Fruit fly (Drosophila melanogaster) whole organism, embryonic: ENCODE measurements around the gene Dred.

Experiments used
- Adf1 ChIP-seq: fragments of 200-800 bp; sonication (Bioruptor generic); IDR thresholded peaks from 2 replicates; pipeline ENCODE4 v1.3.6; 2022; ENCODE audit warnings: missing biosample characterization, missing genetic modification characterization
- CG10321 ChIP-seq: fragments of 200-800 bp; sonication (Bioruptor generic); IDR thresholded peaks from 2 replicates; pipeline ENCODE4 v1.3.6; 2022; ENCODE audit warnings: missing biosample characterization, missing genetic modification characterization
- CG10366 ChIP-seq: fragments of 200-800 bp; sonication (Bioruptor generic); IDR thresholded peaks from 2 replicates; pipeline ENCODE4 v1.3.6; 2022; ENCODE audit warnings: missing biosample characterization, missing genetic modification characterization
- CG10431 ChIP-seq: fragments of 200-800 bp; sonication (Bioruptor generic); optimal IDR thresholded peaks from 3 replicates; lab custom pipeline; 2018; ENCODE audit warnings: missing biosample characterization, mild to moderate bottlenecking, missing genetic modification characterization
- CG12071 ChIP-seq: fragments of 200-800 bp; sonication (Bioruptor generic); optimal IDR thresholded peaks from 3 replicates; lab custom pipeline; 2018; ENCODE audit warnings: missing biosample characterization, mild to moderate bottlenecking, missing genetic modification characterization
- CG12219 ChIP-seq: fragments of 200-800 bp; sonication (Bioruptor generic); optimal IDR thresholded peaks from 3 replicates; lab custom pipeline; 2018; ENCODE audit warnings: missing biosample characterization, mild to moderate bottlenecking, missing genetic modification characterization
- CG12299 ChIP-seq: fragments of 200-800 bp; sonication (Bioruptor generic); optimal IDR thresholded peaks from 2 replicates; lab custom pipeline; 2018; ENCODE audit warnings: missing biosample characterization, mild to moderate bottlenecking, missing genetic modification characterization
- CG15269 ChIP-seq: fragments of 200-800 bp; sonication (Bioruptor generic); optimal IDR thresholded peaks from 2 replicates; lab custom pipeline; 2018; ENCODE audit warnings: missing biosample characterization, mild to moderate bottlenecking, missing genetic modification characterization, moderate library complexity
- CG18619 ChIP-seq: fragments of 200-800 bp; sonication (Bioruptor generic); optimal IDR thresholded peaks from 3 replicates; lab custom pipeline; 2017; ENCODE audit warnings: missing biosample characterization, mild to moderate bottlenecking, missing genetic modification characterization
- CG2199 ChIP-seq: fragments of 200-800 bp; sonication (Bioruptor generic); IDR thresholded peaks from 3 replicates; pipeline ENCODE4 v1.3.6; 2022; ENCODE audit warnings: missing biosample characterization, missing genetic modification characterization
- CG2678 ChIP-seq: fragments of 200-800 bp; sonication (Bioruptor generic); optimal IDR thresholded peaks from 3 replicates; lab custom pipeline; 2019; ENCODE audit warnings: missing biosample characterization, mild to moderate bottlenecking, missing genetic modification characterization, moderate library complexity
- CG2889 ChIP-seq: fragments of 200-800 bp; sonication (Bioruptor generic); IDR thresholded peaks from 3 replicates; pipeline ENCODE4 v1.3.6; 2022; ENCODE audit warnings: missing biosample characterization, missing genetic modification characterization
- CG30431 ChIP-seq: fragments of 200-800 bp; sonication (Bioruptor generic); optimal IDR thresholded peaks from 2 replicates; lab custom pipeline; 2017; ENCODE audit warnings: missing biosample characterization, missing genetic modification characterization
- CG6854 ChIP-seq: fragments of 200-800 bp; sonication (Bioruptor generic); optimal IDR thresholded peaks from 3 replicates; lab custom pipeline; 2017; ENCODE audit warnings: missing biosample characterization, mild to moderate bottlenecking, missing genetic modification characterization
- CG7372 ChIP-seq: fragments of 200-800 bp; sonication (Bioruptor generic); IDR thresholded peaks from 2 replicates; pipeline ENCODE4 v1.3.6; 2022; ENCODE audit warnings: missing biosample characterization, missing genetic modification characterization
- CG8359 ChIP-seq: fragments of 200-800 bp; sonication (Bioruptor generic); optimal IDR thresholded peaks from 2 replicates; lab custom pipeline; 2017; ENCODE audit warnings: missing biosample characterization, mild to moderate bottlenecking, missing genetic modification characterization, borderline replicate concordance
- CG9797 ChIP-seq: fragments of 200-800 bp; sonication (Bioruptor generic); optimal IDR thresholded peaks from 3 replicates; lab custom pipeline; 2018; ENCODE audit warnings: missing biosample characterization, mild to moderate bottlenecking, missing genetic modification characterization
- CoRest ChIP-seq: fragments of 200-800 bp; sonication (Bioruptor generic); optimal IDR thresholded peaks from 3 replicates; lab custom pipeline; 2018; ENCODE audit warnings: missing biosample characterization, mild to moderate bottlenecking, missing genetic modification characterization, moderate library complexity
- D ChIP-seq, 2 experiments: fragments of 200-800 bp in 1 of 2; fragments of >200 bp in 1 of 2; sonication (Bioruptor generic) in 1 of 2; optimal IDR thresholded peaks; 2 replicates in 1 of 2; 3 replicates in 1 of 2; lab custom pipeline; 2017; ENCODE audit warnings: mild to moderate bottlenecking in 1 of 2, missing biosample characterization in 1 of 2, missing genetic modification characterization in 1 of 2, missing genetic modification reagents in 1 of 2
- Doc2 ChIP-seq: fragments of 200-800 bp; sonication (Bioruptor generic); IDR thresholded peaks from 2 replicates; pipeline ENCODE4 v1.3.6; 2022; ENCODE audit warnings: missing biosample characterization, missing genetic modification characterization
- HLH4C ChIP-seq: fragments of 200-800 bp; sonication (Bioruptor generic); IDR thresholded peaks from 3 replicates; pipeline ENCODE4 v1.3.6; 2022; ENCODE audit warnings: missing biosample characterization, missing genetic modification characterization; ENCODE audit not compliant: partially characterized antibody
- Hr39 ChIP-seq: fragments of >200 bp; optimal IDR thresholded peaks from 2 replicates; lab custom pipeline; 2017
- Lim3 ChIP-seq: fragments of 200-800 bp; sonication (Bioruptor generic); IDR thresholded peaks from 2 replicates; pipeline ENCODE4 v1.3.6; 2022; ENCODE audit warnings: missing biosample characterization, missing genetic modification characterization
- MBD-R2 ChIP-seq: fragments of 200-800 bp; sonication (Bioruptor generic); IDR thresholded peaks from 2 replicates; pipeline ENCODE4 v1.3.6; 2022; ENCODE audit warnings: missing biosample characterization, missing genetic modification characterization
- MESR4 ChIP-seq: fragments of 200-800 bp; sonication (Bioruptor generic); optimal IDR thresholded peaks from 2 replicates; lab custom pipeline; 2018; ENCODE audit warnings: missing biosample characterization, mild to moderate bottlenecking, missing genetic modification characterization, moderate library complexity
- Mes4 ChIP-seq: fragments of 200-800 bp; sonication (Bioruptor generic); optimal IDR thresholded peaks from 2 replicates; lab custom pipeline; 2016; ENCODE audit warnings: missing biosample characterization, missing genetic modification characterization
- Ravus ChIP-seq: fragments of 200-800 bp; sonication (Bioruptor generic); IDR thresholded peaks from 2 replicates; pipeline ENCODE4 v1.3.6; 2022; ENCODE audit warnings: missing biosample characterization, missing genetic modification characterization
- Xrp1 ChIP-seq: fragments of 200-800 bp; sonication (Bioruptor generic); IDR thresholded peaks from 2 replicates; pipeline ENCODE4 v1.3.6; 2022; ENCODE audit warnings: missing biosample characterization, missing genetic modification characterization
- amos ChIP-seq: fragments of 200-800 bp; sonication (Bioruptor generic); IDR thresholded peaks from 2 replicates; pipeline ENCODE4 v1.3.6; 2022; ENCODE audit warnings: missing biosample characterization, missing genetic modification characterization; ENCODE audit not compliant: partially characterized antibody
- chif ChIP-seq, 2 experiments: fragments of 200-800 bp; sonication (Bioruptor generic); optimal IDR thresholded peaks; 3 replicates each; lab custom pipeline; 2016; ENCODE audit warnings: missing biosample characterization in 2 of 2, missing genetic modification characterization in 2 of 2
- crol ChIP-seq: fragments of 200-800 bp; sonication (Bioruptor generic); IDR thresholded peaks from 2 replicates; pipeline ENCODE4 v1.3.6; 2022; ENCODE audit warnings: missing biosample characterization, missing genetic modification characterization
- danr ChIP-seq: fragments of 200-800 bp; sonication (Bioruptor generic); IDR thresholded peaks from 2 replicates; pipeline ENCODE4 v1.3.6; 2022; ENCODE audit warnings: missing biosample characterization, missing genetic modification characterization
- dmrt11E ChIP-seq: fragments of 200-800 bp; sonication (Bioruptor generic); optimal IDR thresholded peaks from 3 replicates; lab custom pipeline; 2018; ENCODE audit warnings: missing biosample characterization, mild to moderate bottlenecking, missing genetic modification characterization, moderate library complexity
- ftz-f1 ChIP-seq: fragments of 200-800 bp; sonication (Bioruptor generic); optimal IDR thresholded peaks from 2 replicates; lab custom pipeline; 2016; ENCODE audit warnings: missing biosample characterization, missing genetic modification characterization
- gsb ChIP-seq: fragments of 200-800 bp; sonication (Bioruptor generic); IDR thresholded peaks from 2 replicates; pipeline ENCODE4 v1.3.6; 2022; ENCODE audit warnings: missing biosample characterization, missing genetic modification characterization
- h ChIP-seq: fragments of >200 bp; optimal IDR thresholded peaks from 2 replicates; lab custom pipeline; 2017
- luna ChIP-seq: fragments of 200-800 bp; sonication (Bioruptor generic); optimal IDR thresholded peaks from 2 replicates; lab custom pipeline; 2016; ENCODE audit warnings: missing biosample characterization, missing genetic modification characterization
- nau ChIP-seq: fragments of 200-800 bp; sonication (Bioruptor generic); optimal IDR thresholded peaks from 3 replicates; lab custom pipeline; 2017; ENCODE audit warnings: missing biosample characterization, mild to moderate bottlenecking, missing genetic modification characterization, missing genetic modification reagents
- p53 ChIP-seq: fragments of 200-800 bp; sonication (Bioruptor generic); optimal IDR thresholded peaks from 2 replicates; lab custom pipeline; 2016; ENCODE audit warnings: missing biosample characterization, missing genetic modification characterization
- pan ChIP-seq, 4 experiments: fragments of >200 bp in 3 of 4; fragments of 200-800 bp in 1 of 4; sonication (Bioruptor generic) in 1 of 4; optimal IDR thresholded peaks in 3 of 4; IDR thresholded peaks in 1 of 4; 2 replicates each; pipeline versions ENCODE4 v1.3.6 to Lab custom; 2017 to 2022; ENCODE audit warnings: missing biosample characterization in 2 of 4, missing genetic modification characterization in 2 of 4, mixed read lengths in 1 of 4
- pros ChIP-seq: fragments of 200-800 bp; sonication (Bioruptor generic); optimal IDR thresholded peaks from 3 replicates; lab custom pipeline; 2019; ENCODE audit warnings: missing biosample characterization, mild to moderate bottlenecking, missing genetic modification characterization, moderate library complexity
- pum ChIP-seq: fragments of 200-800 bp; sonication (Bioruptor generic); optimal IDR thresholded peaks from 2 replicates; lab custom pipeline; 2016; ENCODE audit warnings: missing biosample characterization, missing genetic modification characterization
- pzg ChIP-seq: fragments of 200-800 bp; sonication (Bioruptor generic); optimal IDR thresholded peaks from 3 replicates; lab custom pipeline; 2018; ENCODE audit warnings: missing biosample characterization, mild to moderate bottlenecking, missing genetic modification characterization, moderate library complexity
- rib ChIP-seq: fragments of 200-800 bp; sonication (Bioruptor generic); IDR thresholded peaks from 2 replicates; pipeline ENCODE4 v1.3.6; 2022; ENCODE audit warnings: missing biosample characterization, missing genetic modification characterization
- sim ChIP-seq: fragments of 200-800 bp; sonication (Bioruptor generic); IDR thresholded peaks from 2 replicates; pipeline ENCODE4 v1.3.6; 2022; ENCODE audit warnings: missing biosample characterization, missing genetic modification characterization
- stwl ChIP-seq: fragments of 200-800 bp; sonication (Bioruptor generic); optimal IDR thresholded peaks from 3 replicates; lab custom pipeline; 2018; ENCODE audit warnings: missing biosample characterization, mild to moderate bottlenecking, missing genetic modification characterization, moderate library complexity
- tup ChIP-seq: fragments of 200-800 bp; sonication (Bioruptor generic); optimal IDR thresholded peaks from 2 replicates; lab custom pipeline; 2016; ENCODE audit warnings: missing biosample characterization, mild to moderate bottlenecking, missing genetic modification characterization, moderate library complexity
- vnd ChIP-seq: fragments of 200-800 bp; sonication (Bioruptor generic); IDR thresholded peaks from 3 replicates; pipeline ENCODE4 v1.3.6; 2022; ENCODE audit warnings: missing biosample characterization, missing genetic modification characterization; ENCODE audit not compliant: partially characterized antibody
- vvl ChIP-seq: fragments of 200-800 bp; sonication (Bioruptor generic); IDR thresholded peaks from 2 replicates; pipeline ENCODE4 v1.3.6; 2022; ENCODE audit warnings: missing biosample characterization, missing genetic modification characterization
- wek ChIP-seq: fragments of 200-800 bp; sonication (Bioruptor generic); optimal IDR thresholded peaks from 3 replicates; lab custom pipeline; 2018; ENCODE audit warnings: missing biosample characterization, mild to moderate bottlenecking, missing genetic modification characterization, moderate library complexity
- z ChIP-seq: fragments of 200-800 bp; sonication (Bioruptor generic); IDR thresholded peaks from 3 replicates; pipeline ENCODE4 v1.3.6; 2022; ENCODE audit warnings: missing biosample characterization, missing genetic modification characterization
- zfh2 ChIP-seq: fragments of 200-800 bp; sonication (Bioruptor generic); optimal IDR thresholded peaks from 2 replicates; lab custom pipeline; 2016; ENCODE audit warnings: missing biosample characterization, missing genetic modification characterization

Dred gene

dm6 chr3L:19585979-19586378, 42.0 kb upstream of the Dred start, which contains the start of the genes CG9231 and CG9330 (continued):
- TF ChIP-seq vnd: no peak
- no peak for TF ChIP-seq danr (GFP tag; lab: Robert Waterston, UW)
- TF ChIP-seq CG15269 (tag; lab: Kevin White, UChicago): no peak
- TF ChIP-seq CG30431 (GFP tag; lab: Kevin White, UChicago): no peak
- no peak for TF ChIP-seq CG6854 (GFP tag; lab: Kevin White, UChicago)
- no peak for TF ChIP-seq luna (GFP tag; lab: Kevin White, UChicago)
- no peak for TF ChIP-seq z (GFP tag; lab: Robert Waterston, UW)
- no peak for TF ChIP-seq pan (optimal IDR thresholded peaks at IDR 0.05; lab: Kevin White, UChicago)
- TF ChIP-seq pan (GFP tag; optimal IDR thresholded peaks at IDR 0.05 in 1 of 2, IDR thresholded peaks at IDR 0.05 in 1 of 2): peak in 1 of 2 experiments; percentile 60
- TF ChIP-seq CG10366: no peak
- no peak for TF ChIP-seq p53 (GFP tag; lab: Kevin White, UChicago)
- no peak for TF ChIP-seq CG10321 (GFP tag; lab: Robert Waterston, UW)
- TF ChIP-seq Ravus (GFP tag; lab: Robert Waterston, UW): no peak
- TF ChIP-seq Doc2 (GFP tag; lab: Robert Waterston, UW): no peak
- TF ChIP-seq gsb (GFP tag; lab: Robert Waterston, UW): no peak
- TF ChIP-seq Lim3 (GFP tag; lab: Robert Waterston, UW): no peak
- TF ChIP-seq pros (GFP tag; lab: Kevin White, UChicago): no peak
- no peak for TF ChIP-seq CG12071 (GFP tag; lab: Kevin White, UChicago)
- TF ChIP-seq nau (GFP tag; lab: Kevin White, UChicago): no peak
- TF ChIP-seq stwl: peak; percentile 84
- TF ChIP-seq zfh2 (GFP tag; lab: Kevin White, UChicago): no peak
- TF ChIP-seq vvl (GFP tag; lab: Robert Waterston, UW): peak; percentile 50
- no peak for TF ChIP-seq CG12299
- TF ChIP-seq pum (GFP tag; lab: Kevin White, UChicago): peak; percentile 18
- TF ChIP-seq CG2199: no peak
- TF ChIP-seq HLH4C (GFP tag; lab: Robert Waterston, UW): no peak
- no peak for TF ChIP-seq dmrt11E
- TF ChIP-seq D (optimal IDR thresholded peaks at IDR 0.05; lab: Kevin White, UChicago): no peak
- no peak for TF ChIP-seq D (GFP tag; optimal IDR thresholded peaks at IDR 0.05; lab: Kevin White, UChicago)
- TF ChIP-seq Mes4 (GFP tag; lab: Kevin White, UChicago): no peak
- TF ChIP-seq Adf1 (GFP tag; lab: Robert Waterston, UW): no peak
- TF ChIP-seq crol (GFP tag; lab: Robert Waterston, UW): no peak
- TF ChIP-seq CG9797: peak; percentile 86
- TF ChIP-seq wek (GFP tag; lab: Kevin White, UChicago): no peak
- TF ChIP-seq chif (GFP tag; optimal IDR thresholded peaks at IDR 0.05; lab: Kevin White, UChicago): no peak
- peak; percentile 36 for TF ChIP-seq CoRest (tag; lab: Kevin White, UChicago)
- TF ChIP-seq pzg (GFP tag; lab: Kevin White, UChicago): peak; percentile 75
- no peak for TF ChIP-seq sim (GFP tag; lab: Robert Waterston, UW)
- TF ChIP-seq CG12219 (GFP tag; lab: Kevin White, UChicago): no peak
- peak; percentile 57 for TF ChIP-seq ftz-f1 (GFP tag; lab: Kevin White, UChicago)
- no peak for TF ChIP-seq h (lab: Kevin White, UChicago)
- no peak for TF ChIP-seq amos (GFP tag; lab: Robert Waterston, UW)
- TF ChIP-seq MESR4 (GFP tag; lab: Kevin White, UChicago): peak; percentile 45
- no peak for TF ChIP-seq CG8359
- peak; percentile 60 for TF ChIP-seq MBD-R2 (GFP tag; lab: Robert Waterston, UW)
- peak; percentile 65 for TF ChIP-seq CG10431
- no peak for TF ChIP-seq CG18619 (GFP tag; lab: Kevin White, UChicago)
- peak; percentile 28 for TF ChIP-seq CG2678
- no peak for TF ChIP-seq CG2889
- TF ChIP-seq CG7372: no peak
- TF ChIP-seq Xrp1 (GFP tag; lab: Robert Waterston, UW): no peak
- no peak for TF ChIP-seq tup (GFP tag; lab: Kevin White, UChicago)
- TF ChIP-seq rib (GFP tag; lab: Robert Waterston, UW): no peak
- no peak for TF ChIP-seq Hr39 (lab: Kevin White, UChicago)
